Worm (Caenorhabditis elegans) whole organism, late embryonic: ENCODE data around the gene F54H5.14.
A peak's percentile ranks its signal among the peaks of the same experiment; 100 is the strongest.

Experiments
- hlh-30 ChIP-seq: sonication (generic microtip); optimal IDR thresholded peaks from 2 replicates; lab custom pipeline; 2017; ENCODE audit warnings: antibody characterized with exemption, missing genetic modification characterization, missing compliant biosample characterization; ENCODE audit not compliant: insufficient read depth
- pag-3 ChIP-seq: sonication (generic microtip); optimal IDR thresholded peaks from 2 replicates; lab custom pipeline; 2016; ENCODE audit warnings: missing compliant biosample characterization, missing genetic modification characterization, borderline replicate concordance
- pqm-1 ChIP-seq: sonication (generic microtip); optimal IDR thresholded peaks from 2 replicates; lab custom pipeline; 2016; ENCODE audit warnings: missing genetic modification characterization, missing compliant biosample characterization

ce11 chrII:6609315-6609842 is 15.8 kb downstream of the F54H5.14 start, which contains the start of gene epg-5:
- TF ChIP-seq pag-3 (tag; lab: Kevin White, UChicago), result no peak
- peak; percentile 37 for TF ChIP-seq hlh-30 (tag; lab: Kevin White, UChicago)
- TF ChIP-seq pqm-1, result no peak
